Worm (Caenorhabditis elegans) whole organism, mixed stage, embryonic: ENCODE results near the gene F49C5.16.

Experiments
- elt-3 ChIP-seq: fragments of 150-350 bp; optimal IDR thresholded peaks from 2 replicates; lab custom pipeline; 2014; ENCODE audit warnings: missing biosample characterization, missing genetic modification characterization
- flh-1 ChIP-seq: fragments of 200-800 bp; sonication (Bioruptor generic); optimal IDR thresholded peaks from 2 replicates; lab custom pipeline; 2018; ENCODE audit warnings: mild to moderate bottlenecking, missing genetic modification characterization, moderate library complexity, missing compliant biosample characterization
- sptf-1 ChIP-seq: sonication (generic microtip); optimal IDR thresholded peaks from 2 replicates; lab custom pipeline; 2017; ENCODE audit warnings: mild to moderate bottlenecking, missing genetic modification characterization, moderate library complexity, missing compliant biosample characterization
- unc-39 ChIP-seq: fragments of 150-350 bp; optimal IDR thresholded peaks from 2 replicates; lab custom pipeline; 2014; ENCODE audit warnings: missing biosample characterization, missing genetic modification characterization

DNA sequence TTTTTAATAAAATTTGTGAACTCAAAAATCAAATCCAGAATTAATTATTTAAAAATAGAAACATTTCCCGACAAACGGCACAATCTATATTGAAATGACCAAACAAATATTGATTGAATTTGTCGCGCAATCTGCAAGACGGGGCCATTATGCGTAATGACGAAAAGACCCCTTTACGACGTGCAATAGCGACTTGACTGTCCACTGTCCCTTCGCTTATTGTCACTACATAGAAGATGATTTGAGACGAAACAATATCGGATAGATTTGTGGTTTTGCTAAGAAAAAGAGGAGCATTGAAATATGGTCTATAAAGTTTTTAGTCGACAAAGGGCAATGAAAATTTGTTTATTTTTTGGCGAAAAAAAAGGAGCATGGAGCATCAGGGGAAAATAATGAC lies 3.3 kb downstream of the F49C5.16 start:
- TF ChIP-seq elt-3 (no peak), flh-1 (GFP tag; lab: Kevin White, UChicago) (no peak), sptf-1 (no peak), unc-39 (tag; lab: Kevin White, UChicago) (no peak)
